Fruit fly (Drosophila melanogaster): Measurements from ENCODE around the gene FucTB.

The FucTB gene

dm6 chr2L:9388013-9388605, 42.7 kb downstream of the FucTB start:
- TF ChIP-seq her (GFP tag; optimal IDR thresholded peaks at IDR 0.05) = peak; percentile 85
- peak; percentile 31 for TF ChIP-seq fd96Cb (tag; optimal IDR thresholded peaks at IDR 0.05)
- TF ChIP-seq disco-r (GFP tag; optimal IDR thresholded peaks at IDR 0.05) = peak; percentile 69
- no peak for TF ChIP-seq CG9797 (GFP tag; optimal IDR thresholded peaks at IDR 0.05)
- no peak for TF ChIP-seq sc (optimal IDR thresholded peaks at IDR 0.05)
- TF ChIP-seq sc (GFP tag; optimal IDR thresholded peaks at IDR 0.05) = no peak
- peak; percentile 84 for TF ChIP-seq nom (GFP tag; optimal IDR thresholded peaks at IDR 0.05)
- TF ChIP-seq NfI (GFP tag; optimal IDR thresholded peaks at IDR 0.05) = peak; percentile 66
- TF ChIP-seq cad (GFP tag; optimal IDR thresholded peaks at IDR 0.05) = no peak
- no peak for TF ChIP-seq cato (GFP tag; optimal IDR thresholded peaks at IDR 0.05; ENCODE audit: borderline replicate concordance)
- peak; percentile 51 for TF ChIP-seq phol (tag; optimal IDR thresholded peaks at IDR 0.05)
- no peak for TF ChIP-seq Neu2 (GFP tag; optimal IDR thresholded peaks at IDR 0.05; ENCODE audit: borderline replicate concordance)
- TF ChIP-seq tll (GFP tag; optimal IDR thresholded peaks at IDR 0.05) = no peak
- no peak for TF ChIP-seq CG6254 (GFP tag; optimal IDR thresholded peaks at IDR 0.05)
- TF ChIP-seq CG17186 (GFP tag; optimal IDR thresholded peaks at IDR 0.05) = no peak
- TF ChIP-seq rib (GFP tag; IDR thresholded peaks at IDR 0.05) = peak; percentile 81
- TF ChIP-seq CG2120 (GFP tag; optimal IDR thresholded peaks at IDR 0.05) = peak; percentile 94
- TF ChIP-seq ssp (GFP tag; IDR thresholded peaks at IDR 0.05) = no peak
- TF ChIP-seq CG1602 (GFP tag; optimal IDR thresholded peaks at IDR 0.05) = peak; percentile 34
- TF ChIP-seq CG7839 (tag; optimal IDR thresholded peaks at IDR 0.05) = peak; percentile 81
- TF ChIP-seq bcd (GFP tag; optimal IDR thresholded peaks at IDR 0.05) = peak; percentile 82
- TF ChIP-seq CG7963 (GFP tag; IDR thresholded peaks at IDR 0.05; ENCODE audit: partially characterized antibody) = no peak
- TF ChIP-seq ham (GFP tag; IDR thresholded peaks at IDR 0.05) = no peak
- TF ChIP-seq CG9727 (GFP tag; optimal IDR thresholded peaks at IDR 0.05) = peak; percentile 57
- no peak for TF ChIP-seq CG34376 (GFP tag; optimal IDR thresholded peaks at IDR 0.05)
- TF ChIP-seq Abd-B (GFP tag; optimal IDR thresholded peaks at IDR 0.05) = peak; percentile 61
- no peak for TF ChIP-seq bbx (GFP tag; IDR thresholded peaks at IDR 0.05; ENCODE audit: partially characterized antibody)
- no peak for TF ChIP-seq Dp (GFP tag; optimal IDR thresholded peaks at IDR 0.05)
- peak; percentile 34; the same call in 1 of the 2 replicates for TF ChIP-seq CG6689 (GFP tag; IDR thresholded peaks at IDR 0.05)
- TF ChIP-seq sd (tag; optimal IDR thresholded peaks at IDR 0.05) = peak; percentile 69
- peak; percentile 49; the same call in 1 of the 3 replicates for TF ChIP-seq H15 (GFP tag; IDR thresholded peaks at IDR 0.05)
- TF ChIP-seq CG8924 (tag; optimal IDR thresholded peaks at IDR 0.05) = peak; percentile 51
- no peak for TF ChIP-seq kah (GFP tag; optimal IDR thresholded peaks at IDR 0.05)
- TF ChIP-seq ttk (GFP tag; IDR thresholded peaks at IDR 0.05) = 0 out of 2 replicates have a peak, but pooled peaks have one; percentile 16
- peak; percentile 45 for TF ChIP-seq CG2712 (tag; optimal IDR thresholded peaks at IDR 0.05)
- TF ChIP-seq CG15269 (tag; optimal IDR thresholded peaks at IDR 0.05) = peak; percentile 72
- no peak for TF ChIP-seq Opbp (GFP tag; IDR thresholded peaks at IDR 0.05; ENCODE audit: partially characterized antibody)
- TF ChIP-seq ro (GFP tag; IDR thresholded peaks at IDR 0.05) = peak; percentile 26; the same call in 1 of the 2 replicates
- TF ChIP-seq CG6791 (GFP tag; IDR thresholded peaks at IDR 0.05; ENCODE audit: partially characterized antibody) = no peak
- no peak for TF ChIP-seq dati (GFP tag; IDR thresholded peaks at IDR 0.05)
- peak; percentile 5 for TF ChIP-seq CG9437 (GFP tag; optimal IDR thresholded peaks at IDR 0.05)
- TF ChIP-seq gem (tag; optimal IDR thresholded peaks at IDR 0.05) = peak; percentile 78
- peak; percentile 51 for TF ChIP-seq CG13775 (GFP tag; optimal IDR thresholded peaks at IDR 0.05)
- TF ChIP-seq CG12391 (tag; optimal IDR thresholded peaks at IDR 0.05) = peak; percentile 35
- peak; percentile 32 for TF ChIP-seq CG15479 (GFP tag; optimal IDR thresholded peaks at IDR 0.05)
- no peak for TF ChIP-seq inv (GFP tag; IDR thresholded peaks at IDR 0.05; ENCODE audit: partially characterized antibody)
- peak; percentile 52 for TF ChIP-seq az2 (GFP tag; optimal IDR thresholded peaks at IDR 0.05)
- no peak for TF ChIP-seq CG12299 (tag; optimal IDR thresholded peaks at IDR 0.05)
- TF ChIP-seq corto (GFP tag; optimal IDR thresholded peaks at IDR 0.05) = peak; percentile 75
